Worm (Caenorhabditis elegans) whole organism, young adult: Measurements from ENCODE around the gene fbxa-183.

Experiments
- B0261.1 ChIP-seq: sonication (generic microtip); optimal IDR thresholded peaks from 2 replicates; lab custom pipeline; 2016; ENCODE audit warnings: mild to moderate bottlenecking, missing genetic modification characterization, moderate library complexity, missing compliant biosample characterization
- F55B11.4 ChIP-seq: sonication (generic microtip); optimal IDR thresholded peaks from 2 replicates; lab custom pipeline; 2016; ENCODE audit warnings: missing compliant biosample characterization, missing genetic modification characterization, borderline replicate concordance; ENCODE audit not compliant: insufficient read depth
- F57C9.4 ChIP-seq: sonication (generic microtip); optimal IDR thresholded peaks from 2 replicates; lab custom pipeline; 2017; ENCODE audit warnings: mild to moderate bottlenecking, missing genetic modification characterization, missing compliant biosample characterization
- Y56A3A.18 ChIP-seq: fragments of 200-800 bp; sonication (Bioruptor generic); IDR thresholded peaks from 2 replicates; pipeline ENCODE4 v1.3.6; 2022; ENCODE audit warnings: missing genetic modification reagents, missing genetic modification characterization, missing compliant biosample characterization
- ama-1 ChIP-seq, 3 experiments: fragments of 150-350 bp in 1 of 3; sonication (generic microtip) in 2 of 3; optimal IDR thresholded peaks; 2 replicates each; lab custom pipeline; 2014 to 2018; ENCODE audit warnings: missing biosample characterization in 2 of 3, missing genetic modification characterization in 2 of 3, missing genetic modification reagents in 2 of 3
- bed-2 ChIP-seq: fragments of 200-800 bp; sonication (Bioruptor generic); IDR thresholded peaks from 2 replicates; pipeline ENCODE4 v1.3.6; 2022; ENCODE audit warnings: missing genetic modification reagents, missing genetic modification characterization, missing compliant biosample characterization
- unc-130 ChIP-seq: sonication (generic microtip); optimal IDR thresholded peaks from 2 replicates; lab custom pipeline; 2016; ENCODE audit warnings: missing genetic modification reagents, missing genetic modification characterization, missing compliant biosample characterization
- ztf-25 ChIP-seq: fragments of 200-800 bp; sonication (Bioruptor generic); IDR thresholded peaks from 2 replicates; pipeline ENCODE4 v1.3.6; 2022; ENCODE audit warnings: missing genetic modification reagents, missing genetic modification characterization, missing compliant biosample characterization
- ztf-26 ChIP-seq: sonication (generic microtip); optimal IDR thresholded peaks from 2 replicates; lab custom pipeline; 2017; ENCODE audit warnings: missing genetic modification characterization, missing compliant biosample characterization

DNA sequence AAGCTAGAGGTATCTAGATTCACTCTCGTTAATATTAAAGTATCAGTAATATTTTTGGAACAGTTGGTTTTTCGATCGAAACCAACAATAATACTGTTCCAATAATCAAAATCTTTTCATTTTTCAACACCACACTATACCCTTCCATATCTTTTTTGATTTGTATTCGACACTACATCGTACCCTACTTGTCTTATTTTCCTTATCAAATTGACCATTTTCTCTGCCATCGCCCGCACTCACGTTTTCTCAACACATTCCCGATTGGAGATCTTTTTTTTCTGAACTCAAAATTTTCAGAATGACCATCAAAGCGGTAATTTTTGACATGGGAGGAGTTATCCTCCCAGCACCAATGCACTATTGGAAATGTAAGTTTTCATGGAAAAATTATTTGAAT lies 35.1 kb downstream of the fbxa-183 start, which contains the start of gene acds-10:
- TF ChIP-seq unc-130 (GFP tag; lab: Kevin White, UChicago) (no peak), Y56A3A.18 (GFP tag; lab: Robert Waterston, UW) (no peak), ztf-25 (no peak), ztf-26 (tag; lab: Kevin White, UChicago) (no peak), F55B11.4 (tag; lab: Kevin White, UChicago) (no peak), bed-2 (GFP tag; lab: Robert Waterston, UW) (no peak), B0261.1 (no peak), ama-1 (optimal IDR thresholded peaks at IDR 0.05; lab: Kevin White, UChicago) (no peak), ama-1 (GFP tag; optimal IDR thresholded peaks at IDR 0.05; lab: Kevin White, UChicago) (no peak), F57C9.4 (tag; lab: Kevin White, UChicago) (no peak)
